Worm (Caenorhabditis elegans): ENCODE measurements around the gene C10C6.3.

C10C6.3 gene

ce11 chrIV:11474067-11474466, 9.0 kb upstream of the C10C6.3 start:
- peak; percentile 69 for TF ChIP-seq lim-6 (tag; optimal IDR thresholded peaks at IDR 0.05)
- TF ChIP-seq ceh-18 (tag; optimal IDR thresholded peaks at IDR 0.05), result peak; percentile 88
- TF ChIP-seq ceh-14 (tag; optimal IDR thresholded peaks at IDR 0.05), result peak; percentile 88
- peak; percentile 25 for TF ChIP-seq tbx-7 (tag; optimal IDR thresholded peaks at IDR 0.05)
- peak; percentile 87 for TF ChIP-seq ceh-48 (tag; optimal IDR thresholded peaks at IDR 0.05)
- peak; percentile 92 for TF ChIP-seq C38D4.7 (GFP tag; optimal IDR thresholded peaks at IDR 0.05)
- peak; percentile 94 for TF ChIP-seq hlh-6 (tag; optimal IDR thresholded peaks at IDR 0.05)
- TF ChIP-seq pros-1 (tag; optimal IDR thresholded peaks at IDR 0.05), result peak; percentile 42
- peak; percentile 20 for TF ChIP-seq ama-1 (optimal IDR thresholded peaks at IDR 0.05)
- TF ChIP-seq hlh-13 (GFP tag; optimal IDR thresholded peaks at IDR 0.05), result peak; percentile 98
- TF ChIP-seq sox-4 (tag; optimal IDR thresholded peaks at IDR 0.05), result peak; percentile 95
- peak; percentile 95 for TF ChIP-seq hlh-15 (tag; optimal IDR thresholded peaks at IDR 0.05)
- peak; percentile 95 for TF ChIP-seq nhr-232 (tag; optimal IDR thresholded peaks at IDR 0.05)
- peak; percentile 93 for TF ChIP-seq unc-3 (GFP tag; conservative IDR thresholded peaks at IDR 0.05)
- TF ChIP-seq unc-3 (tag; optimal IDR thresholded peaks at IDR 0.05), result peak; percentile 88
- peak; percentile 81 for TF ChIP-seq hlh-8 (tag; optimal IDR thresholded peaks at IDR 0.05)
- TF ChIP-seq che-1 (tag; optimal IDR thresholded peaks at IDR 0.05), result peak; percentile 94
- peak; percentile 19 for TF ChIP-seq unc-42 (tag; optimal IDR thresholded peaks at IDR 0.05)
- TF ChIP-seq ceh-19 (GFP tag; optimal IDR thresholded peaks at IDR 0.05), result peak; percentile 95
- TF ChIP-seq Y22D7AL.16 (tag; optimal IDR thresholded peaks at IDR 0.05), result peak; percentile 92
- peak; percentile 68 for TF ChIP-seq pag-3 (tag; optimal IDR thresholded peaks at IDR 0.05; ENCODE audit: borderline replicate concordance)
- peak; percentile 79 for TF ChIP-seq ets-4 (tag; optimal IDR thresholded peaks at IDR 0.05)
- peak; percentile 96 for TF ChIP-seq pqm-1 (tag; optimal IDR thresholded peaks at IDR 0.05)
- peak; percentile 87 for TF ChIP-seq fax-1 (tag; optimal IDR thresholded peaks at IDR 0.05)
- TF ChIP-seq ceh-30 (tag; optimal IDR thresholded peaks at IDR 0.05), result peak; percentile 77
- peak; percentile 62 for TF ChIP-seq nfya-1 (tag; optimal IDR thresholded peaks at IDR 0.05)
- TF ChIP-seq pha-4 (tag; optimal IDR thresholded peaks at IDR 0.05), result no peak
- TF ChIP-seq syd-9 (tag; optimal IDR thresholded peaks at IDR 0.05), result peak; percentile 93
- TF ChIP-seq mec-3 (tag; optimal IDR thresholded peaks at IDR 0.05; ENCODE audit: borderline replicate concordance), result peak; percentile 70
- TF ChIP-seq npax-4 (tag; optimal IDR thresholded peaks at IDR 0.05), result peak; percentile 87
- peak; percentile 89 for TF ChIP-seq ahr-1 (tag; optimal IDR thresholded peaks at IDR 0.05)
- TF ChIP-seq K09A11.1 (tag; optimal IDR thresholded peaks at IDR 0.05; ENCODE audit: insufficient read depth), result peak; percentile 55
- peak; percentile 80 for TF ChIP-seq ceh-31 (tag; optimal IDR thresholded peaks at IDR 0.05)
- TF ChIP-seq C08G9.2 (tag; optimal IDR thresholded peaks at IDR 0.05), result peak; percentile 83
- peak; percentile 96 for TF ChIP-seq pat-9 (tag; optimal IDR thresholded peaks at IDR 0.05)
- TF ChIP-seq fkh-10 (GFP tag; optimal IDR thresholded peaks at IDR 0.05), result peak; percentile 75
- peak; percentile 92 for TF ChIP-seq ceh-34 (tag; optimal IDR thresholded peaks at IDR 0.05)
- TF ChIP-seq pax-1 (tag; optimal IDR thresholded peaks at IDR 0.05), result no peak
- TF ChIP-seq sox-2 (GFP tag; IDR thresholded peaks at IDR 0.05), result peak; percentile 93
- peak; percentile 87 for TF ChIP-seq eyg-1 (tag; optimal IDR thresholded peaks at IDR 0.05)
- peak; percentile 94 for TF ChIP-seq ttx-3 (tag; optimal IDR thresholded peaks at IDR 0.05)
- peak; percentile 92 for TF ChIP-seq gmeb-2 (tag; optimal IDR thresholded peaks at IDR 0.05)
- peak; percentile 86 for TF ChIP-seq tbx-2 (tag; optimal IDR thresholded peaks at IDR 0.05)
- peak; percentile 96 for TF ChIP-seq unc-86 (tag; optimal IDR thresholded peaks at IDR 0.05)
- TF ChIP-seq ref-2 (tag; optimal IDR thresholded peaks at IDR 0.05), result peak; percentile 87
- TF ChIP-seq madf-2 (tag; optimal IDR thresholded peaks at IDR 0.05), result peak; percentile 89
- TF ChIP-seq K02D7.2 (tag; optimal IDR thresholded peaks at IDR 0.05), result peak; percentile 97
- peak; percentile 90 for TF ChIP-seq ceh-2 (tag; optimal IDR thresholded peaks at IDR 0.05)
- TF ChIP-seq ztf-16 (tag; optimal IDR thresholded peaks at IDR 0.05), result peak; percentile 97
- peak; percentile 72 for TF ChIP-seq ceh-24 (tag; optimal IDR thresholded peaks at IDR 0.05)
- peak; percentile 96 for TF ChIP-seq elt-2 (tag; optimal IDR thresholded peaks at IDR 0.05)
- peak; percentile 86 for TF ChIP-seq ceh-9 (tag; optimal IDR thresholded peaks at IDR 0.05)
- peak; percentile 97 for TF ChIP-seq T23F11.4 (GFP tag; optimal IDR thresholded peaks at IDR 0.05)
- peak; percentile 93 for TF ChIP-seq fkh-6 (tag; optimal IDR thresholded peaks at IDR 0.05)
